Fruit fly (Drosophila melanogaster): ENCODE measurements around the gene Ir94b.

Ir94b gene

dm6 chr3R:22139113-22139512, 22.1 kb upstream of the Ir94b start (continued):
- no peak for TF ChIP-seq sna (GFP tag; IDR thresholded peaks at IDR 0.05; ENCODE audit: partially characterized antibody)
- TF ChIP-seq sens-2 (GFP tag; IDR thresholded peaks at IDR 0.05): peak; percentile 78; the same call in 1 of the 2 replicates
- TF ChIP-seq ssp (GFP tag; IDR thresholded peaks at IDR 0.05): peak; percentile 66
- no peak for TF ChIP-seq emc (GFP tag; optimal IDR thresholded peaks at IDR 0.05)
- peak; percentile 64 for TF ChIP-seq bab2 (GFP tag; optimal IDR thresholded peaks at IDR 0.05)
- TF ChIP-seq kay (GFP tag; optimal IDR thresholded peaks at IDR 0.05): peak; percentile 17
- TF ChIP-seq nmo (GFP tag; optimal IDR thresholded peaks at IDR 0.05): peak; percentile 74
- no peak for TF ChIP-seq grn (GFP tag; optimal IDR thresholded peaks at IDR 0.05)
- TF ChIP-seq CG14014 (GFP tag; IDR thresholded peaks at IDR 0.05): peak; percentile 27; the same call in 1 of the 2 replicates
- no peak for TF ChIP-seq sc (optimal IDR thresholded peaks at IDR 0.05)
- peak; percentile 37 for TF ChIP-seq sc (GFP tag; optimal IDR thresholded peaks at IDR 0.05)
- peak; percentile 91 for TF ChIP-seq zfh1 (GFP tag; IDR thresholded peaks at IDR 0.05)
- no peak for TF ChIP-seq prd (optimal IDR thresholded peaks at IDR 0.05)
- TF ChIP-seq prd (GFP tag; IDR thresholded peaks at IDR 0.05): peak; percentile 89
- peak; percentile 61; the same call in 1 of the 3 replicates for TF ChIP-seq CG2889 (GFP tag; IDR thresholded peaks at IDR 0.05)
- TF ChIP-seq CG8388 (GFP tag; optimal IDR thresholded peaks at IDR 0.05): peak; percentile 60
- no peak for TF ChIP-seq luna (GFP tag; optimal IDR thresholded peaks at IDR 0.05)
- TF ChIP-seq CG15696 (tag; optimal IDR thresholded peaks at IDR 0.05): peak; percentile 38
- TF ChIP-seq run (tag; optimal IDR thresholded peaks at IDR 0.05): no peak
- peak; percentile 40 for TF ChIP-seq her (GFP tag; optimal IDR thresholded peaks at IDR 0.05)
- no peak for TF ChIP-seq Vsx1 (GFP tag; optimal IDR thresholded peaks at IDR 0.05)
- no peak for TF ChIP-seq pita (GFP tag; optimal IDR thresholded peaks at IDR 0.05)
- peak; percentile 60 for TF ChIP-seq Chrac-16 (GFP tag; optimal IDR thresholded peaks at IDR 0.05)
- peak; percentile 83 for TF ChIP-seq CG6689 (GFP tag; IDR thresholded peaks at IDR 0.05)
- peak; percentile 77; the same call in 2 of the 3 replicates for TF ChIP-seq ken (GFP tag; IDR thresholded peaks at IDR 0.05)
- TF ChIP-seq gem (tag; optimal IDR thresholded peaks at IDR 0.05): peak; percentile 76
- TF ChIP-seq CG17328 (GFP tag; IDR thresholded peaks at IDR 0.05): peak; percentile 82
- peak; percentile 42 for TF ChIP-seq ems (GFP tag; optimal IDR thresholded peaks at IDR 0.05)
- TF ChIP-seq CG4424 (GFP tag; optimal IDR thresholded peaks at IDR 0.05): peak; percentile 84
- TF ChIP-seq gt (GFP tag; IDR thresholded peaks at IDR 0.05): peak; percentile 65
- peak; percentile 40 for TF ChIP-seq CG3407 (GFP tag; optimal IDR thresholded peaks at IDR 0.05)
- TF ChIP-seq Dfd (GFP tag; optimal IDR thresholded peaks at IDR 0.05): no peak
- TF ChIP-seq cwo (GFP tag; optimal IDR thresholded peaks at IDR 0.05): no peak
- peak; percentile 8; the same call in 1 of the 2 replicates for TF ChIP-seq wdn (GFP tag; IDR thresholded peaks at IDR 0.05)
- no peak for TF ChIP-seq h (optimal IDR thresholded peaks at IDR 0.05)
- no peak; the same call in 1 of the 2 replicates for TF ChIP-seq Atf6 (GFP tag; IDR thresholded peaks at IDR 0.05)
- peak in 1 of 3 experiments; percentile 69 for TF ChIP-seq lola (GFP tag; optimal IDR thresholded peaks at IDR 0.05)
- TF ChIP-seq wek (GFP tag; optimal IDR thresholded peaks at IDR 0.05): no peak
- peak; percentile 24; the same call in 1 of the 2 replicates for TF ChIP-seq al (GFP tag; IDR thresholded peaks at IDR 0.05)
- peak; percentile 66 for TF ChIP-seq CG17359 (tag; optimal IDR thresholded peaks at IDR 0.05)
- peak; percentile 6 for TF ChIP-seq CG13123 (GFP tag; optimal IDR thresholded peaks at IDR 0.05)
- peak; percentile 45 for TF ChIP-seq CG18599 (GFP tag; optimal IDR thresholded peaks at IDR 0.05)
- TF ChIP-seq CG6791 (GFP tag; IDR thresholded peaks at IDR 0.05; ENCODE audit: partially characterized antibody): no peak
- peak; percentile 4 for TF ChIP-seq psq (GFP tag; optimal IDR thresholded peaks at IDR 0.05)
- no peak for TF ChIP-seq CG16779 (GFP tag; IDR thresholded peaks at IDR 0.05)
- peak; percentile 4 for TF ChIP-seq HmgD (GFP tag; optimal IDR thresholded peaks at IDR 0.05)
- TF ChIP-seq tup (GFP tag; optimal IDR thresholded peaks at IDR 0.05): peak; percentile 22
- peak; percentile 28 for TF ChIP-seq eyg (GFP tag; optimal IDR thresholded peaks at IDR 0.05)
- TF ChIP-seq CG31224 (GFP tag; IDR thresholded peaks at IDR 0.05): peak; percentile 26; the same call in 1 of the 2 replicates
- peak; percentile 74 for TF ChIP-seq seq (GFP tag; IDR thresholded peaks at IDR 0.05)
- TF ChIP-seq Dip3 (GFP tag; optimal IDR thresholded peaks at IDR 0.05): no peak
- peak; percentile 57 for TF ChIP-seq trem (tag; optimal IDR thresholded peaks at IDR 0.05)

Data from whole organism, embryonic.